Worm (Caenorhabditis elegans): ENCODE measurements around the gene gbh-2.

The gbh-2 gene

ce11 chrII:8485603-8486002 is at the start of gene gbh-2:
TSS of gene gbh-2 (plus strand) at chrII:8485879.
- TF ChIP-seq ztf-23 (GFP tag; IDR thresholded peaks at IDR 0.05) (no peak), cog-1 (tag; optimal IDR thresholded peaks at IDR 0.05) (no peak), ref-1 (GFP tag; conservative IDR thresholded peaks at IDR 0.05) (no peak), med-1 (GFP tag; optimal IDR thresholded peaks at IDR 0.05; ENCODE audit: insufficient read depth) (no peak), tab-1 (GFP tag; IDR thresholded peaks at IDR 0.05) (no peak), ztf-29 (GFP tag; IDR thresholded peaks at IDR 0.05) (no peak), klf-2 (GFP tag; conservative IDR thresholded peaks at IDR 0.05) (no peak), T22C8.4 (GFP tag; IDR thresholded peaks at IDR 0.05) (no peak), flt-1 (GFP tag; IDR thresholded peaks at IDR 0.05) (no peak)

ce11 chrII:8437035-8437434 is 48.6 kb upstream of the gbh-2 start, which contains the start of gene acp-3:
TSS of gene acp-3 (minus strand) at chrII:8437135.
- no peak for TF ChIP-seq ref-1 (GFP tag; conservative IDR thresholded peaks at IDR 0.05)
- TF ChIP-seq med-1 (GFP tag; optimal IDR thresholded peaks at IDR 0.05; ENCODE audit: insufficient read depth), result no peak
- no peak for TF ChIP-seq ztf-29 (GFP tag; IDR thresholded peaks at IDR 0.05)
- no peak for TF ChIP-seq cog-1 (tag; optimal IDR thresholded peaks at IDR 0.05)
- TF ChIP-seq T22C8.4 (GFP tag; IDR thresholded peaks at IDR 0.05), result no peak
- no peak for TF ChIP-seq ztf-23 (GFP tag; IDR thresholded peaks at IDR 0.05)
- TF ChIP-seq tab-1 (GFP tag; IDR thresholded peaks at IDR 0.05), result no peak
- TF ChIP-seq klf-2 (GFP tag; conservative IDR thresholded peaks at IDR 0.05), result no peak
- no peak for TF ChIP-seq flt-1 (GFP tag; IDR thresholded peaks at IDR 0.05)

ce11 chrII:8438791-8439287 is 46.8 kb upstream of the gbh-2 start, which contains the start of gene lips-10:
TSS of gene lips-10 (plus strand) at chrII:8439168.
- TF ChIP-seq ztf-29 (GFP tag; IDR thresholded peaks at IDR 0.05), result no peak
- TF ChIP-seq flt-1 (GFP tag; IDR thresholded peaks at IDR 0.05), result no peak
- no peak for TF ChIP-seq T22C8.4 (GFP tag; IDR thresholded peaks at IDR 0.05)
- TF ChIP-seq cog-1 (tag; optimal IDR thresholded peaks at IDR 0.05), result no peak
- no peak for TF ChIP-seq tab-1 (GFP tag; IDR thresholded peaks at IDR 0.05)
- TF ChIP-seq klf-2 (GFP tag; conservative IDR thresholded peaks at IDR 0.05), result no peak
- TF ChIP-seq ztf-23 (GFP tag; IDR thresholded peaks at IDR 0.05), result no peak
- no peak for TF ChIP-seq med-1 (GFP tag; optimal IDR thresholded peaks at IDR 0.05; ENCODE audit: insufficient read depth)
- TF ChIP-seq ref-1 (GFP tag; conservative IDR thresholded peaks at IDR 0.05), result no peak

ce11 chrII:8440097-8440496 is 45.6 kb upstream of the gbh-2 start:
- TF ChIP-seq klf-2 (GFP tag; conservative IDR thresholded peaks at IDR 0.05) (no peak), T22C8.4 (GFP tag; IDR thresholded peaks at IDR 0.05) (no peak), tab-1 (GFP tag; IDR thresholded peaks at IDR 0.05) (no peak), flt-1 (GFP tag; IDR thresholded peaks at IDR 0.05) (no peak), ref-1 (GFP tag; conservative IDR thresholded peaks at IDR 0.05) (no peak), ztf-29 (GFP tag; IDR thresholded peaks at IDR 0.05) (no peak), ztf-23 (GFP tag; IDR thresholded peaks at IDR 0.05) (no peak), med-1 (GFP tag; optimal IDR thresholded peaks at IDR 0.05; ENCODE audit: insufficient read depth) (no peak), cog-1 (tag; optimal IDR thresholded peaks at IDR 0.05) (no peak)

ce11 chrII:8440792-8441191 is 44.9 kb upstream of the gbh-2 start:
- TF ChIP-seq T22C8.4 (GFP tag; IDR thresholded peaks at IDR 0.05) (no peak), ztf-29 (GFP tag; IDR thresholded peaks at IDR 0.05) (no peak), klf-2 (GFP tag; conservative IDR thresholded peaks at IDR 0.05) (no peak), flt-1 (GFP tag; IDR thresholded peaks at IDR 0.05) (no peak), tab-1 (GFP tag; IDR thresholded peaks at IDR 0.05) (no peak), ref-1 (GFP tag; conservative IDR thresholded peaks at IDR 0.05) (no peak), cog-1 (tag; optimal IDR thresholded peaks at IDR 0.05) (no peak), med-1 (GFP tag; optimal IDR thresholded peaks at IDR 0.05; ENCODE audit: insufficient read depth) (no peak), ztf-23 (GFP tag; IDR thresholded peaks at IDR 0.05) (no peak)

- no peak for TF ChIP-seq ztf-23 (GFP tag; IDR thresholded peaks at IDR 0.05)
- no peak for TF ChIP-seq flt-1 (GFP tag; IDR thresholded peaks at IDR 0.05)
- no peak for TF ChIP-seq ref-1 (GFP tag; conservative IDR thresholded peaks at IDR 0.05)
- TF ChIP-seq med-1 (GFP tag; optimal IDR thresholded peaks at IDR 0.05; ENCODE audit: insufficient read depth), result no peak
- no peak for TF ChIP-seq klf-2 (GFP tag; conservative IDR thresholded peaks at IDR 0.05)
- TF ChIP-seq ztf-29 (GFP tag; IDR thresholded peaks at IDR 0.05), result no peak
- no peak for TF ChIP-seq T22C8.4 (GFP tag; IDR thresholded peaks at IDR 0.05)
- TF ChIP-seq cog-1 (tag; optimal IDR thresholded peaks at IDR 0.05), result no peak
- no peak for TF ChIP-seq tab-1 (GFP tag; IDR thresholded peaks at IDR 0.05)
Observed at ce11 chrII:8441519-8441918, 44.2 kb upstream of the gbh-2 start.

ce11 chrII:8442176-8442575 is 43.5 kb upstream of the gbh-2 start:
- TF ChIP-seq klf-2 (GFP tag; conservative IDR thresholded peaks at IDR 0.05) (no peak), ztf-23 (GFP tag; IDR thresholded peaks at IDR 0.05) (no peak), flt-1 (GFP tag; IDR thresholded peaks at IDR 0.05) (no peak), ref-1 (GFP tag; conservative IDR thresholded peaks at IDR 0.05) (no peak), med-1 (GFP tag; optimal IDR thresholded peaks at IDR 0.05; ENCODE audit: insufficient read depth) (no peak), ztf-29 (GFP tag; IDR thresholded peaks at IDR 0.05) (no peak; the same call in 1 of the 2 replicates), T22C8.4 (GFP tag; IDR thresholded peaks at IDR 0.05) (no peak), tab-1 (GFP tag; IDR thresholded peaks at IDR 0.05) (no peak), cog-1 (tag; optimal IDR thresholded peaks at IDR 0.05) (no peak)

ce11 chrII:8442717-8443223 is 42.9 kb upstream of the gbh-2 start, which contains the start of gene eif-3.G:
TSS of gene eif-3.G (plus strand) at chrII:8442767.
- TF ChIP-seq klf-2 (GFP tag; conservative IDR thresholded peaks at IDR 0.05) (no peak), ref-1 (GFP tag; conservative IDR thresholded peaks at IDR 0.05) (no peak), ztf-29 (GFP tag; IDR thresholded peaks at IDR 0.05) (no peak), tab-1 (GFP tag; IDR thresholded peaks at IDR 0.05) (no peak)

- TF ChIP-seq ztf-29 (GFP tag; IDR thresholded peaks at IDR 0.05) (no peak), cog-1 (tag; optimal IDR thresholded peaks at IDR 0.05) (no peak), ztf-23 (GFP tag; IDR thresholded peaks at IDR 0.05) (no peak), med-1 (GFP tag; optimal IDR thresholded peaks at IDR 0.05; ENCODE audit: insufficient read depth) (no peak), ref-1 (GFP tag; conservative IDR thresholded peaks at IDR 0.05) (no peak), T22C8.4 (GFP tag; IDR thresholded peaks at IDR 0.05) (no peak), tab-1 (GFP tag; IDR thresholded peaks at IDR 0.05) (no peak), klf-2 (GFP tag; conservative IDR thresholded peaks at IDR 0.05) (no peak), flt-1 (GFP tag; IDR thresholded peaks at IDR 0.05) (no peak)
Observed at ce11 chrII:8444007-8444406, 41.7 kb upstream of the gbh-2 start, which contains the start of gene evl-20. TSS of gene evl-20 (plus strand) at chrII:8444307.

All from whole organism, midembryonic.